Worm (Caenorhabditis elegans) whole organism, L1 larva: Measurements from ENCODE around the gene B0546.3.

Experiments used
- C04F5.9 ChIP-seq: sonication (generic microtip); optimal IDR thresholded peaks from 2 replicates; lab custom pipeline; 2016; ENCODE audit warnings: missing genetic modification characterization, missing compliant biosample characterization
- ama-1 ChIP-seq: fragments of 150-350 bp; optimal IDR thresholded peaks from 2 replicates; lab custom pipeline; 2014
- ces-1 ChIP-seq: fragments of 150-350 bp; optimal IDR thresholded peaks from 2 replicates; lab custom pipeline; 2014; ENCODE audit warnings: missing biosample characterization, missing genetic modification reagents, missing genetic modification characterization
- egl-27 ChIP-seq, 2 experiments: fragments of 150-350 bp in 1 of 2; sonication (generic microtip); optimal IDR thresholded peaks; 3 replicates each; lab custom pipeline; 2017 to 2018; ENCODE audit warnings: missing biosample characterization in 2 of 2, missing genetic modification characterization in 2 of 2, missing genetic modification reagents in 2 of 2
- elt-3 ChIP-seq, 6 experiments: fragments of 150-350 bp in 1 of 6; sonication (generic microtip); optimal IDR thresholded peaks; 2 replicates each; lab custom pipeline; 2017 to 2018; ENCODE audit warnings: missing biosample characterization in 6 of 6, missing genetic modification characterization in 6 of 6, inconsistent platforms in 1 of 6
- fkh-8 ChIP-seq: sonication (generic microtip); optimal IDR thresholded peaks from 2 replicates; lab custom pipeline; 2016; ENCODE audit warnings: mild to moderate bottlenecking, missing genetic modification characterization, missing compliant biosample characterization
- lin-13 ChIP-seq: fragments of 150-350 bp; optimal IDR thresholded peaks from 2 replicates; lab custom pipeline; 2014; ENCODE audit warnings: missing biosample characterization, missing genetic modification reagents, missing genetic modification characterization
- mdl-1 ChIP-seq, 2 experiments: fragments of 150-350 bp; optimal IDR thresholded peaks; 2 replicates each; lab custom pipeline; 2014 to 2017; ENCODE audit warnings: missing biosample characterization in 2 of 2, missing genetic modification characterization in 2 of 2, inconsistent platforms in 1 of 2
- mep-1 ChIP-seq: fragments of 150-350 bp; optimal IDR thresholded peaks from 2 replicates; lab custom pipeline; 2014; ENCODE audit warnings: missing biosample characterization, missing genetic modification characterization
- nhr-237 ChIP-seq: fragments of 150-350 bp; optimal IDR thresholded peaks from 2 replicates; lab custom pipeline; 2014; ENCODE audit warnings: missing biosample characterization, missing genetic modification characterization
- skn-1 ChIP-seq: fragments of 150-350 bp; optimal IDR thresholded peaks from 2 replicates; lab custom pipeline; 2014; ENCODE audit warnings: missing biosample characterization, missing genetic modification characterization

DNA sequence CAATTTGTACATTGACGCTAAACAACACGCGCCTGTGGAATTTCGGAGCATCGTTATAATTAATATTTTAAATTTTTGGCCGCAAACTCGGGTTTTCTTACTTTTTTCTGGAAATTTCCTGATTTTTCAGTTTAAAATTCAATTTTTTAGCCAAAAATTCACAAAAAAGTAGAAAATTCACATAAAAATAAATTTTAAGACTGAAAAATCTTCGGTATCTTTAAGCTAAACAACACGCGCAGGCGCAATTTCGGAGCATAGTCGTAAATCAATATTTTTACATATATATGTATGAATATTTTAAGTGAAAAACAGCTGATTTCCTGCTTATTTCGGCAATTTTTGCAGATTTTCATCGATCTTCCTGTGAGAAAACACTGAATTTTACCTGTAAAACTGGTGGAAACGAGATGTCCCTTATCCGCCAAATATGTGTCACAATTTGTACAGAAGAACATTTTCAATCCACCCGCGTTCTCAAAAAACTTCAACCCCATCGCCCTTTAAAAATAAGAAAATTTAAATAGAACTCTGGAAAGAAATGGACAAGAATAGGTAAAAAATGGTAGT, at the start of gene B0546.3:
- TF ChIP-seq mdl-1 (tag; optimal IDR thresholded peaks at IDR 0.05; lab: Kevin White, UChicago) (no peak), elt-3 (tag; optimal IDR thresholded peaks at IDR 0.05; lab: Kevin White, UChicago) (no peak), ama-1 (lab: Kevin White, UChicago) (no peak), mep-1 (tag; lab: Kevin White, UChicago) (no peak), skn-1 (tag; lab: Kevin White, UChicago) (no peak), ces-1 (GFP tag; lab: Kevin White, UChicago) (no peak), fkh-8 (tag; lab: Kevin White, UChicago) (no peak), lin-13 (no peak), egl-27 (tag; optimal IDR thresholded peaks at IDR 0.05; lab: Kevin White, UChicago) (no peak), C04F5.9 (tag; lab: Kevin White, UChicago) (no peak), nhr-237 (no peak)
